Fruit fly (Drosophila melanogaster) whole organism, pupa: Measurements from ENCODE around the gene CG6592.

Experiments used
- CG10348 ChIP-seq: fragments of 200-800 bp; sonication (Bioruptor generic); IDR thresholded peaks from 2 replicates; pipeline ENCODE4 v1.3.6; 2022; ENCODE audit warnings: missing biosample characterization, missing genetic modification characterization
- CG12605 ChIP-seq: fragments of 200-800 bp; sonication (Bioruptor generic); IDR thresholded peaks from 2 replicates; pipeline ENCODE4 v1.3.6; 2022; ENCODE audit warnings: missing biosample characterization, missing genetic modification characterization
- CG14655 ChIP-seq: fragments of 200-800 bp; sonication (Bioruptor generic); optimal IDR thresholded peaks from 3 replicates; lab custom pipeline; 2017; ENCODE audit warnings: mild to moderate bottlenecking, missing biosample characterization, missing genetic modification reagents, missing genetic modification characterization
- CG15710 ChIP-seq: fragments of 200-800 bp; sonication (Bioruptor generic); optimal IDR thresholded peaks from 2 replicates; lab custom pipeline; 2018; ENCODE audit warnings: missing biosample characterization, mild to moderate bottlenecking, missing genetic modification characterization, moderate library complexity
- CG32121 ChIP-seq: fragments of 200-800 bp; sonication (Bioruptor generic); IDR thresholded peaks from 2 replicates; pipeline ENCODE4 v1.3.6; 2022; ENCODE audit warnings: missing biosample characterization, missing genetic modification characterization
- CG34367 ChIP-seq: fragments of 200-800 bp; sonication (Bioruptor generic); optimal IDR thresholded peaks from 2 replicates; lab custom pipeline; 2018; ENCODE audit warnings: missing biosample characterization, mild to moderate bottlenecking, missing genetic modification characterization
- CG4496 ChIP-seq: fragments of 200-800 bp; sonication (Bioruptor generic); IDR thresholded peaks from 3 replicates; pipeline ENCODE4 v1.3.6; 2022; ENCODE audit warnings: missing biosample characterization, missing genetic modification characterization
- CG8159 ChIP-seq: fragments of 200-800 bp; sonication (Bioruptor generic); optimal IDR thresholded peaks from 3 replicates; lab custom pipeline; 2018; ENCODE audit warnings: missing biosample characterization, mild to moderate bottlenecking, missing genetic modification characterization, moderate library complexity
- CG8301 ChIP-seq: fragments of 200-800 bp; sonication (Bioruptor generic); optimal IDR thresholded peaks from 2 replicates; lab custom pipeline; 2018; ENCODE audit warnings: missing biosample characterization, mild to moderate bottlenecking, missing genetic modification characterization
- D1 ChIP-seq: fragments of 200-800 bp; sonication (Bioruptor generic); optimal IDR thresholded peaks from 2 replicates; lab custom pipeline; 2018; ENCODE audit warnings: missing biosample characterization, mild to moderate bottlenecking, missing genetic modification characterization, moderate library complexity
- EcR ChIP-seq: fragments of 200-800 bp; sonication (Bioruptor generic); optimal IDR thresholded peaks from 3 replicates; lab custom pipeline; 2019; ENCODE audit warnings: missing biosample characterization, missing genetic modification characterization, mild to moderate bottlenecking, moderate library complexity, missing genetic modification reagents

dm6 chr3L:6084446-6084845, 25.0 kb downstream of the CG6592 start:
- TF ChIP-seq CG8301 (tag; lab: Kevin White, UChicago), result peak; percentile 64
- TF ChIP-seq CG15710 (tag; lab: Kevin White, UChicago), result peak; percentile 39
- no peak for TF ChIP-seq EcR (GFP tag; lab: Kevin White, UChicago)
- peak; percentile 48; the same call in 1 of the 2 replicates for TF ChIP-seq CG32121 (GFP tag; lab: Robert Waterston, UW)
- TF ChIP-seq CG14655 (GFP tag; lab: Kevin White, UChicago), result peak; percentile 67
- peak; percentile 49 for TF ChIP-seq CG8159 (tag; lab: Kevin White, UChicago)
- no peak for TF ChIP-seq D1 (tag; lab: Kevin White, UChicago)
- no peak; the same call in 2 of the 3 replicates for TF ChIP-seq CG4496 (GFP tag; lab: Robert Waterston, UW)
- TF ChIP-seq CG10348 (GFP tag; lab: Robert Waterston, UW), result no peak
- TF ChIP-seq CG34367 (tag; lab: Kevin White, UChicago), result peak; percentile 15
- peak; percentile 53 for TF ChIP-seq CG12605 (GFP tag; lab: Robert Waterston, UW)
